Fruit fly (Drosophila melanogaster) whole organism, embryonic: ENCODE measurements around the gene Sap30.

Experiments
- Atf6 ChIP-seq: fragments of 200-800 bp; sonication (Bioruptor generic); IDR thresholded peaks from 2 replicates; pipeline ENCODE4 v1.3.6; 2022; ENCODE audit warnings: missing biosample characterization, missing genetic modification characterization
- Bgb ChIP-seq: fragments of 200-800 bp; sonication (Bioruptor generic); IDR thresholded peaks from 2 replicates; pipeline ENCODE4 v1.3.6; 2022; ENCODE audit warnings: missing biosample characterization, missing genetic modification characterization; ENCODE audit not compliant: partially characterized antibody
- CG10147 ChIP-seq: fragments of 200-800 bp; sonication (Bioruptor generic); optimal IDR thresholded peaks from 2 replicates; lab custom pipeline; 2019; ENCODE audit warnings: missing biosample characterization, mild to moderate bottlenecking, missing genetic modification characterization, moderate library complexity
- CG1024 ChIP-seq: fragments of 200-800 bp; sonication (Bioruptor generic); IDR thresholded peaks from 2 replicates; pipeline ENCODE4 v1.3.6; 2022; ENCODE audit warnings: missing biosample characterization, missing genetic modification characterization
- CG10321 ChIP-seq: fragments of 200-800 bp; sonication (Bioruptor generic); IDR thresholded peaks from 2 replicates; pipeline ENCODE4 v1.3.6; 2022; ENCODE audit warnings: missing biosample characterization, missing genetic modification characterization
- CG11247 ChIP-seq: fragments of 200-800 bp; sonication (Bioruptor generic); IDR thresholded peaks from 2 replicates; pipeline ENCODE4 v1.3.6; 2022; ENCODE audit warnings: missing biosample characterization, missing genetic modification characterization
- CG13296 ChIP-seq: fragments of 200-800 bp; sonication (Bioruptor generic); optimal IDR thresholded peaks from 3 replicates; lab custom pipeline; 2018; ENCODE audit warnings: missing biosample characterization, mild to moderate bottlenecking, missing genetic modification characterization
- CG1529 ChIP-seq: fragments of 200-800 bp; sonication (Bioruptor generic); optimal IDR thresholded peaks from 3 replicates; lab custom pipeline; 2018; ENCODE audit warnings: missing biosample characterization, missing genetic modification characterization
- CG16863 ChIP-seq: fragments of 200-800 bp; sonication (Bioruptor generic); optimal IDR thresholded peaks from 3 replicates; lab custom pipeline; 2016; ENCODE audit warnings: missing biosample characterization, missing genetic modification characterization
- CG17568 ChIP-seq: fragments of 200-800 bp; sonication (Bioruptor generic); optimal IDR thresholded peaks from 2 replicates; lab custom pipeline; 2018; ENCODE audit warnings: missing biosample characterization, mild to moderate bottlenecking, missing genetic modification characterization, moderate library complexity
- CG18262 ChIP-seq: fragments of 200-800 bp; optimal IDR thresholded peaks from 3 replicates; lab custom pipeline; 2019; ENCODE audit warnings: missing biosample characterization, mild to moderate bottlenecking, missing genetic modification characterization, moderate library complexity
- CG18599 ChIP-seq: fragments of 200-800 bp; sonication (Bioruptor generic); optimal IDR thresholded peaks from 3 replicates; lab custom pipeline; 2017; ENCODE audit warnings: missing biosample characterization, missing genetic modification characterization, mild to moderate bottlenecking, moderate library complexity, missing genetic modification reagents
- CG18619 ChIP-seq: fragments of 200-800 bp; sonication (Bioruptor generic); optimal IDR thresholded peaks from 3 replicates; lab custom pipeline; 2017; ENCODE audit warnings: missing biosample characterization, mild to moderate bottlenecking, missing genetic modification characterization
- CG2120 ChIP-seq: fragments of 200-800 bp; sonication (Bioruptor generic); optimal IDR thresholded peaks from 3 replicates; lab custom pipeline; 2016; ENCODE audit warnings: missing biosample characterization, missing genetic modification characterization
- CG2199 ChIP-seq: fragments of 200-800 bp; sonication (Bioruptor generic); IDR thresholded peaks from 3 replicates; pipeline ENCODE4 v1.3.6; 2022; ENCODE audit warnings: missing biosample characterization, missing genetic modification characterization
- CG2889 ChIP-seq: fragments of 200-800 bp; sonication (Bioruptor generic); IDR thresholded peaks from 3 replicates; pipeline ENCODE4 v1.3.6; 2022; ENCODE audit warnings: missing biosample characterization, missing genetic modification characterization
- CG30020 ChIP-seq: fragments of 200-800 bp; optimal IDR thresholded peaks from 2 replicates; lab custom pipeline; 2019; ENCODE audit warnings: missing biosample characterization, mild to moderate bottlenecking, missing genetic modification characterization, moderate library complexity
- CG33213 ChIP-seq: fragments of 200-800 bp; sonication (Bioruptor generic); optimal IDR thresholded peaks from 3 replicates; lab custom pipeline; 2016; ENCODE audit warnings: missing biosample characterization, missing genetic modification characterization
- CG4404 ChIP-seq: fragments of 200-800 bp; sonication (Bioruptor generic); IDR thresholded peaks from 2 replicates; pipeline ENCODE4 v1.3.6; 2022; ENCODE audit warnings: missing biosample characterization, missing genetic modification characterization
- CG4820 ChIP-seq: fragments of 200-800 bp; sonication (Bioruptor generic); optimal IDR thresholded peaks from 3 replicates; lab custom pipeline; 2016; ENCODE audit warnings: missing biosample characterization, missing genetic modification characterization
- CG7786 ChIP-seq: fragments of 200-800 bp; sonication (Bioruptor generic); optimal IDR thresholded peaks from 2 replicates; lab custom pipeline; 2016; ENCODE audit warnings: missing biosample characterization, missing genetic modification characterization
- CG8944 ChIP-seq: fragments of 200-800 bp; sonication (Bioruptor generic); optimal IDR thresholded peaks from 3 replicates; lab custom pipeline; 2016; ENCODE audit warnings: missing biosample characterization, missing genetic modification characterization
- CoRest ChIP-seq: fragments of 200-800 bp; sonication (Bioruptor generic); optimal IDR thresholded peaks from 3 replicates; lab custom pipeline; 2018; ENCODE audit warnings: missing biosample characterization, mild to moderate bottlenecking, missing genetic modification characterization, moderate library complexity
- D ChIP-seq, 2 experiments: fragments of 200-800 bp in 1 of 2; fragments of >200 bp in 1 of 2; sonication (Bioruptor generic) in 1 of 2; optimal IDR thresholded peaks; 2 replicates in 1 of 2; 3 replicates in 1 of 2; lab custom pipeline; 2017; ENCODE audit warnings: mild to moderate bottlenecking in 1 of 2, missing biosample characterization in 1 of 2, missing genetic modification characterization in 1 of 2, missing genetic modification reagents in 1 of 2
- Dad ChIP-seq: fragments of 200-800 bp; sonication (Bioruptor generic); optimal IDR thresholded peaks from 3 replicates; lab custom pipeline; 2016; ENCODE audit warnings: missing biosample characterization, missing genetic modification characterization
- Dip2 ChIP-seq: fragments of 200-800 bp; sonication (Bioruptor generic); IDR thresholded peaks from 2 replicates; pipeline ENCODE4 v1.3.6; 2022; ENCODE audit warnings: missing biosample characterization, missing genetic modification characterization
- Doc3 ChIP-seq: fragments of 200-800 bp; sonication (Bioruptor generic); IDR thresholded peaks from 3 replicates; pipeline ENCODE4 v1.3.6; 2022; ENCODE audit warnings: missing biosample characterization, missing genetic modification characterization; ENCODE audit not compliant: partially characterized antibody
- Ets65A ChIP-seq: fragments of 200-800 bp; sonication (Bioruptor generic); peaks from one replicate; lab custom pipeline; 2016; ENCODE audit warnings: missing biosample characterization, missing genetic modification characterization
- HLH3B ChIP-seq: fragments of 200-800 bp; sonication (Bioruptor generic); IDR thresholded peaks from 2 replicates; pipeline ENCODE4 v1.3.6; 2022; ENCODE audit warnings: missing biosample characterization, missing genetic modification characterization
- Meics ChIP-seq: fragments of 200-800 bp; sonication (Bioruptor generic); optimal IDR thresholded peaks from 2 replicates; lab custom pipeline; 2017; ENCODE audit warnings: missing biosample characterization, mild to moderate bottlenecking, missing genetic modification characterization
- Mrtf ChIP-seq: fragments of 200-800 bp; sonication (Bioruptor generic); IDR thresholded peaks from 3 replicates; pipeline ENCODE4 v1.3.6; 2022; ENCODE audit warnings: missing biosample characterization, missing genetic modification characterization
- NC2α ChIP-seq: fragments of 200-800 bp; sonication (Bioruptor generic); optimal IDR thresholded peaks from 2 replicates; lab custom pipeline; 2016; ENCODE audit warnings: missing biosample characterization, missing genetic modification characterization
- NC2β ChIP-seq: fragments of 200-800 bp; sonication (Bioruptor generic); optimal IDR thresholded peaks from 2 replicates; lab custom pipeline; 2016; ENCODE audit warnings: missing biosample characterization, missing genetic modification characterization
- Nf-YA ChIP-seq: fragments of 200-800 bp; sonication (Bioruptor generic); IDR thresholded peaks from 2 replicates; pipeline ENCODE4 v1.3.6; 2022; ENCODE audit warnings: missing biosample characterization, missing genetic modification characterization
- Side ChIP-seq: fragments of 200-800 bp; sonication (Bioruptor generic); optimal IDR thresholded peaks from 2 replicates; lab custom pipeline; 2016; ENCODE audit warnings: missing biosample characterization, missing genetic modification characterization
- al ChIP-seq: fragments of 200-800 bp; sonication (Bioruptor generic); IDR thresholded peaks from 2 replicates; pipeline ENCODE4 v1.3.6; 2022; ENCODE audit warnings: missing biosample characterization, missing genetic modification characterization
- esg ChIP-seq: fragments of 200-800 bp; sonication (Bioruptor generic); conservative IDR thresholded peaks from 2 replicates; pipeline ENCODE4 v1.3.6; 2022; ENCODE audit warnings: missing biosample characterization, missing genetic modification characterization
- gcm ChIP-seq: fragments of 200-800 bp; sonication (Bioruptor generic); optimal IDR thresholded peaks from 2 replicates; lab custom pipeline; 2019; ENCODE audit warnings: missing biosample characterization, mild to moderate bottlenecking, missing genetic modification characterization, moderate library complexity
- gsb-n ChIP-seq: fragments of 200-800 bp; sonication (Bioruptor generic); optimal IDR thresholded peaks from 3 replicates; lab custom pipeline; 2018; ENCODE audit warnings: missing biosample characterization, mild to moderate bottlenecking, missing genetic modification characterization
- insv ChIP-seq, 2 experiments: fragments of 200-800 bp; sonication (Bioruptor generic); optimal IDR thresholded peaks; 3 replicates each; lab custom pipeline; 2016 to 2018; ENCODE audit warnings: missing biosample characterization in 2 of 2, missing genetic modification characterization in 2 of 2
- jing ChIP-seq: fragments of 200-800 bp; sonication (Bioruptor generic); optimal IDR thresholded peaks from 2 replicates; lab custom pipeline; 2018; ENCODE audit warnings: missing biosample characterization, mild to moderate bottlenecking, missing genetic modification characterization
- klu ChIP-seq: fragments of 200-800 bp; sonication (Bioruptor generic); IDR thresholded peaks from 2 replicates; pipeline ENCODE4 v1.3.6; 2022; ENCODE audit warnings: missing biosample characterization, missing genetic modification characterization
- lola ChIP-seq, 3 experiments: fragments of >200 bp in 2 of 3; fragments of 200-800 bp in 1 of 3; sonication (Bioruptor generic) in 1 of 3; optimal IDR thresholded peaks; 2 replicates each; lab custom pipeline; 2017 to 2019; ENCODE audit warnings: missing biosample characterization in 3 of 3, missing genetic modification characterization in 3 of 3, mild to moderate bottlenecking in 1 of 3, moderate library complexity in 1 of 3
- peb ChIP-seq: fragments of 200-800 bp; sonication (Bioruptor generic); IDR thresholded peaks from 2 replicates; pipeline ENCODE4 v1.3.6; 2022; ENCODE audit warnings: missing biosample characterization, missing genetic modification characterization
- prd ChIP-seq, 3 experiments: fragments of >200 bp in 2 of 3; fragments of 200-800 bp in 1 of 3; sonication (Bioruptor generic) in 1 of 3; optimal IDR thresholded peaks in 2 of 3; IDR thresholded peaks in 1 of 3; 2 replicates in 2 of 3; 3 replicates in 1 of 3; pipeline versions ENCODE4 v1.3.6 to Lab custom; 2017 to 2022; ENCODE audit warnings: missing biosample characterization in 1 of 3, missing genetic modification characterization in 1 of 3
- pzg ChIP-seq: fragments of 200-800 bp; sonication (Bioruptor generic); optimal IDR thresholded peaks from 3 replicates; lab custom pipeline; 2018; ENCODE audit warnings: missing biosample characterization, mild to moderate bottlenecking, missing genetic modification characterization, moderate library complexity
- stwl ChIP-seq: fragments of 200-800 bp; sonication (Bioruptor generic); optimal IDR thresholded peaks from 3 replicates; lab custom pipeline; 2018; ENCODE audit warnings: missing biosample characterization, mild to moderate bottlenecking, missing genetic modification characterization, moderate library complexity
- tap ChIP-seq: fragments of 200-800 bp; optimal IDR thresholded peaks from 3 replicates; lab custom pipeline; 2019; ENCODE audit warnings: missing biosample characterization, mild to moderate bottlenecking, missing genetic modification characterization, moderate library complexity
- tin ChIP-seq: fragments of 200-800 bp; sonication (Bioruptor generic); optimal IDR thresholded peaks from 3 replicates; lab custom pipeline; 2016; ENCODE audit warnings: missing biosample characterization, missing genetic modification characterization

Sap30 gene

dm6 chrX:16782175-16782916, 4.7 kb upstream of the Sap30 start (continued):
- no peak for TF ChIP-seq CG10321 (GFP tag; lab: Robert Waterston, UW)
- no peak for TF ChIP-seq peb (GFP tag; lab: Robert Waterston, UW)
- no peak for TF ChIP-seq CG2199 (GFP tag; lab: Robert Waterston, UW)
- TF ChIP-seq CG4404 (GFP tag; lab: Robert Waterston, UW) = no peak
- no peak for TF ChIP-seq NC2α (GFP tag; lab: Kevin White, UChicago)
- no peak for TF ChIP-seq Dip2 (GFP tag; lab: Robert Waterston, UW)
- TF ChIP-seq stwl = no peak
- TF ChIP-seq CG17568 (GFP tag; lab: Kevin White, UChicago) = no peak
- TF ChIP-seq klu (GFP tag; lab: Robert Waterston, UW) = no peak
- peak; percentile 49 for TF ChIP-seq CG18599
- no peak for TF ChIP-seq CG30020 (tag; lab: Kevin White, UChicago)
- TF ChIP-seq Nf-YA = no peak
- no peak for TF ChIP-seq prd (optimal IDR thresholded peaks at IDR 0.05; lab: Kevin White, UChicago)
- peak; percentile 59; the same call in 2 of the 3 replicates for TF ChIP-seq prd (GFP tag; IDR thresholded peaks at IDR 0.05; lab: Robert Waterston, UW)
- peak; percentile 37 for TF ChIP-seq CG4820 (GFP tag; lab: Kevin White, UChicago)
- peak; percentile 5 for TF ChIP-seq gsb-n (tag; lab: Kevin White, UChicago)
- TF ChIP-seq Dad = no peak
- TF ChIP-seq tin = peak; percentile 53
- TF ChIP-seq lola (GFP tag; optimal IDR thresholded peaks at IDR 0.05; lab: Kevin White, UChicago) = peak in 1 of 3 experiments; percentile 21
- TF ChIP-seq NC2β (GFP tag; lab: Kevin White, UChicago) = no peak
- TF ChIP-seq CG18262 (tag; lab: Kevin White, UChicago) = peak; percentile 49
- TF ChIP-seq Side (GFP tag; lab: Kevin White, UChicago) = peak; percentile 50
- TF ChIP-seq al = peak; percentile 33; the same call in 1 of the 2 replicates
- 0 out of 3 replicates have a peak, but pooled peaks have one; percentile 37 for TF ChIP-seq Mrtf (GFP tag; lab: Robert Waterston, UW)
- peak; percentile 53 for TF ChIP-seq CoRest (tag; lab: Kevin White, UChicago)
- peak; percentile 25 for TF ChIP-seq CG10147 (GFP tag; lab: Kevin White, UChicago)
- TF ChIP-seq CG33213 (GFP tag; lab: Kevin White, UChicago) = no peak
- no peak for TF ChIP-seq Bgb
- no peak for TF ChIP-seq D (optimal IDR thresholded peaks at IDR 0.05; lab: Kevin White, UChicago)
- peak; percentile 35 for TF ChIP-seq D (GFP tag; optimal IDR thresholded peaks at IDR 0.05; lab: Kevin White, UChicago)
- TF ChIP-seq esg (GFP tag; lab: Robert Waterston, UW) = peak; percentile 35
- TF ChIP-seq tap (tag; lab: Kevin White, UChicago) = peak; percentile 4
- peak; percentile 30 for TF ChIP-seq CG7786 (GFP tag; lab: Kevin White, UChicago)
- no peak for TF ChIP-seq CG2889 (GFP tag; lab: Robert Waterston, UW)
- no peak for TF ChIP-seq jing (GFP tag; lab: Kevin White, UChicago)
- TF ChIP-seq Meics = peak; percentile 56
- TF ChIP-seq Atf6 (GFP tag; lab: Robert Waterston, UW) = peak; percentile 42; the same call in 1 of the 2 replicates
- no peak for TF ChIP-seq Doc3
- TF ChIP-seq CG11247 = no peak
- TF ChIP-seq CG13296 (GFP tag; lab: Kevin White, UChicago) = peak; percentile 5
- TF ChIP-seq pzg (GFP tag; lab: Kevin White, UChicago) = no peak
- TF ChIP-seq gcm (GFP tag; lab: Kevin White, UChicago) = no peak
- TF ChIP-seq CG1529 (GFP tag; lab: Kevin White, UChicago) = no peak
- TF ChIP-seq CG1024 (GFP tag; lab: Robert Waterston, UW) = no peak
- peak; percentile 76 for TF ChIP-seq Ets65A
- peak; percentile 43; the same call in 1 of the 2 replicates for TF ChIP-seq HLH3B
- TF ChIP-seq CG16863 (GFP tag; lab: Kevin White, UChicago) = peak; percentile 53
- TF ChIP-seq CG18619 (GFP tag; lab: Kevin White, UChicago) = peak; percentile 21
- TF ChIP-seq insv (GFP tag; optimal IDR thresholded peaks at IDR 0.05; lab: Kevin White, UChicago) = no peak
- TF ChIP-seq CG2120 (GFP tag; lab: Kevin White, UChicago) = peak; percentile 60
- peak; percentile 37 for TF ChIP-seq CG8944 (GFP tag; lab: Kevin White, UChicago)
